Worm (Caenorhabditis elegans) whole organism, L1 larva: Measurements from ENCODE around the gene pinn-1.

Source experiments
- lsy-2 ChIP-seq, 2 experiments: fragments of 150-350 bp; optimal IDR thresholded peaks; 2 replicates each; lab custom pipeline; 2014; ENCODE audit warnings: missing biosample characterization in 2 of 2, missing genetic modification characterization in 2 of 2
- nhr-11 ChIP-seq: fragments of 150-350 bp; optimal IDR thresholded peaks from 2 replicates; lab custom pipeline; 2014; ENCODE audit warnings: missing biosample characterization, missing genetic modification characterization

DNA sequence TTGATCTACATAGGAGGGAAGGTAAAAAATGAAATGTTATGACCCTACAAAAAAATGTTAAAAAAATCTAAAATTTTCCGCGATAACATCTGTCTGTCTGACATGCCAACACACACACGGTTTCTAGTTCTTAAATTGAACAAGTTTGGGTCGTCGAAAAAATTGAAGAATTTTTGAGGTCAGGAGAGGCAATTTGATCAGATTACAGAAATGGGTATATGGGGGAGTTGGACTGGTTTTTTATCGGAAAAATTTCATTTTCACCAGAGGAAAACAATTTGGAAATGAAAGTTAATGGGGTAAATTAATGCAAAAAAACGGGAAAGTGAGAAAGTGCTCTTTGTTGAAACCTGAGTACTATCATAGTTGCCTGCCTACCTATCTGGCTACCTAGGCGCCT is 35.0 kb downstream of the pinn-1 start:
- TF ChIP-seq lsy-2 (tag; optimal IDR thresholded peaks at IDR 0.05; lab: Kevin White, UChicago) (no peak), nhr-11 (tag; lab: Kevin White, UChicago) (no peak)
